Fruit fly (Drosophila melanogaster) whole organism, embryonic: ENCODE results near the gene Mul1.

ENCODE experiments used
- Awh ChIP-seq: fragments of 200-800 bp; sonication (Bioruptor generic); IDR thresholded peaks from 2 replicates; pipeline ENCODE4, ENCODE4 v1.3.6; 2022; ENCODE audit warnings: missing biosample characterization, missing genetic modification characterization
- B-H2 ChIP-seq: fragments of 200-800 bp; sonication (Bioruptor generic); optimal IDR thresholded peaks from 2 replicates; lab custom pipeline; 2018; ENCODE audit warnings: missing biosample characterization, mild to moderate bottlenecking, missing genetic modification characterization
- CG4404 ChIP-seq: fragments of 200-800 bp; sonication (Bioruptor generic); IDR thresholded peaks from 2 replicates; pipeline ENCODE4 v1.3.6; 2022; ENCODE audit warnings: missing biosample characterization, missing genetic modification characterization
- E2f2 ChIP-seq: fragments of 200-800 bp; sonication (Bioruptor generic); IDR thresholded peaks from 2 replicates; pipeline ENCODE4 v1.3.6; 2022; ENCODE audit warnings: missing biosample characterization, missing genetic modification characterization
- Sox100B ChIP-seq: fragments of 200-800 bp; sonication (Bioruptor generic); optimal IDR thresholded peaks from 3 replicates; lab custom pipeline; 2018; ENCODE audit warnings: missing biosample characterization, mild to moderate bottlenecking, missing genetic modification characterization
- chinmo ChIP-seq: fragments of 200-800 bp; sonication (Bioruptor generic); IDR thresholded peaks from 4 replicates; pipeline ENCODE4 v1.3.6; 2022; ENCODE audit warnings: missing biosample characterization, missing genetic modification characterization; ENCODE audit not compliant: partially characterized antibody
- ci ChIP-seq: fragments of 200-800 bp; sonication (Bioruptor generic); IDR thresholded peaks from 3 replicates; pipeline ENCODE4 v1.3.6; 2022; ENCODE audit warnings: missing biosample characterization, missing genetic modification characterization
- dpn ChIP-seq, 2 experiments: fragments of 200-800 bp; sonication (Bioruptor generic); optimal IDR thresholded peaks; 3 replicates each; lab custom pipeline; 2016; ENCODE audit warnings: missing biosample characterization in 2 of 2, missing genetic modification characterization in 2 of 2
- pita ChIP-seq: fragments of 200-800 bp; sonication (Bioruptor generic); optimal IDR thresholded peaks from 2 replicates; lab custom pipeline; 2017; ENCODE audit warnings: missing biosample characterization, mild to moderate bottlenecking, missing genetic modification characterization
- psq ChIP-seq: fragments of 200-800 bp; sonication (Bioruptor generic); optimal IDR thresholded peaks from 2 replicates; lab custom pipeline; 2017; ENCODE audit warnings: missing biosample characterization, missing genetic modification characterization
- ranshi ChIP-seq: fragments of 200-800 bp; sonication (Bioruptor generic); IDR thresholded peaks from 2 replicates; pipeline ENCODE4 v1.3.6; 2022; ENCODE audit warnings: missing biosample characterization, missing genetic modification characterization
- slp2 ChIP-seq: fragments of 200-800 bp; sonication (Bioruptor generic); optimal IDR thresholded peaks from 2 replicates; lab custom pipeline; 2016; ENCODE audit warnings: missing biosample characterization, missing genetic modification characterization

DNA sequence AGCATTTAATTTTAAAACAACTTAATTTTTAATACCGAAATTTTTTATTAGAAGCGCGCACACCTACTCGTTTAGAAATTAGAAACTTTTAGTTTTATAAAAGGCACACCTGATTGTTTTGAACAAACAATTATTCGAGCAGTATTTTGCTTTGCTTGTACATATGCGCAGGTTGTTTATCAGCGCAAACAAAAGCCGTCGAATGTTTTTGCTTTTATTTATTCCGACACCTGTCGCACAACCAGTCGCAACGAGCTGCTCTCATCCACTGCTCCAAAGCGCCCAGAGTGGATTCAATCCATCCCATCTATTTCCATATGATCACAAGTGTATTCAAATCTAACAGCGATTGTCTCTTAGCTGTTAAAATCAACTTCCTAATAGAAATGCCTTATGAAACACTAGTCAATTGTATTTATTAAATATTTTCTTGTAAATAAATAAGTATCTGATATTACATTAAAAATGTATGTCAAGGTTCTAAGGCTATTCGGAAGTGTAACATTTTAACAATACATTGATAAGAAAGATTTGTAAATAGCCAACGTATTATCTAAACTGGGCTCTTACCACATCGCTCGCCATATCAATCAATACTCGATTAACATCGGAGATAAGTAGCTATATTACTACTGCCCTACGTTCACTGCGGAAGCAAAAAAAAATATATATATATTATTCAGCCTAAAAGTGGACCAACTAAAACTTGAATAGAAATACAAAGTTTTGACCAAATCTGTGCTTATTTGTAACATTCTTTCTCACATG is 4.7 kb downstream of the Mul1 start, which contains the start of gene CG11594:
- no peak for TF ChIP-seq psq
- TF ChIP-seq Awh (GFP tag; lab: Robert Waterston, UW): peak; percentile 40; the same call in 1 of the 2 replicates
- TF ChIP-seq ci (GFP tag; lab: Robert Waterston, UW): peak; percentile 9; the same call in 1 of the 3 replicates
- no peak for TF ChIP-seq E2f2
- 0 out of 4 replicates have a peak, but pooled peaks have one; percentile 57 for TF ChIP-seq chinmo (GFP tag; lab: Robert Waterston, UW)
- peak; percentile 46; the same call in 1 of the 2 replicates for TF ChIP-seq ranshi
- peak; percentile 29 for TF ChIP-seq B-H2
- TF ChIP-seq Sox100B (GFP tag; lab: Kevin White, UChicago): peak; percentile 12
- no peak for TF ChIP-seq slp2 (GFP tag; lab: Kevin White, UChicago)
- no peak for TF ChIP-seq pita (GFP tag; lab: Kevin White, UChicago)
- no peak for TF ChIP-seq CG4404 (GFP tag; lab: Robert Waterston, UW)
- TF ChIP-seq dpn (GFP tag; optimal IDR thresholded peaks at IDR 0.05; lab: Kevin White, UChicago): peak in 1 of 2 experiments; percentile 51
